Fruit fly (Drosophila melanogaster) whole organism: ENCODE data around the gene tomb.

Experiments used
- CG8478 ChIP-seq: fragments of >200 bp; optimal IDR thresholded peaks from 2 replicates; lab custom pipeline; 2018; ENCODE audit warnings: inconsistent platforms
- EcR ChIP-seq, 2 experiments: fragments of >200 bp; optimal IDR thresholded peaks; 2 replicates each; lab custom pipeline; 2017; ENCODE audit warnings: missing biosample characterization in 2 of 2, missing genetic modification characterization in 2 of 2, missing genetic modification reagents in 2 of 2
- pan ChIP-seq: fragments of >200 bp; optimal IDR thresholded peaks from 2 replicates; lab custom pipeline; 2017
- psq ChIP-seq: fragments of >200 bp; optimal IDR thresholded peaks from 2 replicates; lab custom pipeline; 2017
- usp ChIP-seq: fragments of >200 bp; optimal IDR thresholded peaks from 2 replicates; lab custom pipeline; 2017; ENCODE audit warnings: missing biosample characterization, missing genetic modification characterization, mixed read lengths

DNA sequence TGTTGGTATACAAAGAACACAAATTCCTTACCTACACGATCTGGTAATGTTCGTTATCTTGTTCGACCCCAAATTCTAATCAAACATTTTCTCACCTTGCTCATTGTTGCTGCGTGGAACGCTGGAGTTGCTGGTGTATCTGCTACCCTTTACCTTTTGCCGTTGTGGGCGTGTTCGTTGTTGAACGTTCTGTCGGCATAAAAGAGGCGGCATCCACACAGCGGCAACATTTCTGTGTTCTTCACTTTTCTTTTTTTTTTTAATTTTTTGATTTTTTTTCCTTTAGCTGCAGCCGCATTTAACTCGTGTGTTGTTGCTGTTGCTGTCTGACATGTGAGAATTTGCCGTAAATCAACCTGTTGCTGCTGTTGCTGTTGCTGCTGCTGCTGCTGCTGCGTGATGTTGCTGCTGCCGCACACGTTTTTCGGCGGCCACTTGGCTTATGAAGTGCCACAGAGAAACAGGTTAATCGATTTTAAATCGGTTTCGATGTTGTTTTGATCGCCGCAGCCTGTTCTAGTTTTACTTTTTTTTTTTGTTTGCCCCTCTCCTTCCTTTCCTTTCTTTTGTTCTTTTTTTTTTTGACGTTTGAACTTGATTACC, 46.7 kb downstream of the tomb start:
- TF ChIP-seq EcR (GFP tag; optimal IDR thresholded peaks at IDR 0.05; lab: Kevin White, UChicago) (no peak), CG8478 (no peak), usp (no peak), psq (lab: Kevin White, UChicago) (no peak), pan (no peak)
